ENCODE assay signal across 2 worm cellular contexts in genomic region chrX:8307600-8307999, ce11.
A peak's percentile ranks its signal among the peaks of the same experiment; 100 is the strongest.
TF ChIP-seq lines count a peak whose summit lies in the region.

Gene R09F10.5, minus strand, starts transcription at chrX:8307700.

TF ChIP-seq in whole organism, L1 larva, 84 proteins besides CTCF, POLR2A, EP300 and RAD21:
- TF ChIP-seq nhr-90 (tag; optimal IDR thresholded peaks at IDR 0.05; lab: Kevin White, UChicago; ENCODE audit: poor library complexity) (no peak), unc-62 (GFP tag; optimal IDR thresholded peaks at IDR 0.05; lab: Kevin White, UChicago) (no peak), ces-1 (GFP tag; optimal IDR thresholded peaks at IDR 0.05; lab: Kevin White, UChicago) (peak; percentile 19), tlp-1 (tag; optimal IDR thresholded peaks at IDR 0.05; lab: Kevin White, UChicago) (no peak), ceh-8 (GFP tag; optimal IDR thresholded peaks at IDR 0.05; lab: Kevin White, UChicago) (no peak), fos-1 (tag; optimal IDR thresholded peaks at IDR 0.05; lab: Kevin White, UChicago) (no peak), nhr-71 (tag; optimal IDR thresholded peaks at IDR 0.05; lab: Kevin White, UChicago) (no peak), lin-14 (GFP tag; optimal IDR thresholded peaks at IDR 0.05; lab: Kevin White, UChicago) (peak; percentile 15), snu-23 (GFP tag; optimal IDR thresholded peaks at IDR 0.05; lab: Kevin White, UChicago) (no peak), hlh-17 (GFP tag; optimal IDR thresholded peaks at IDR 0.05; lab: Kevin White, UChicago; ENCODE audit: borderline replicate concordance) (no peak)
TF ChIP-seq in whole organism, L1 larva: peak in this region for 2.

TF ChIP-seq in whole organism, L2 larva, 48 proteins besides CTCF, POLR2A, EP300 and RAD21:
- TF ChIP-seq aly-2 (tag; optimal IDR thresholded peaks at IDR 0.05; lab: Kevin White, UChicago): no peak
- peak; percentile 19 for TF ChIP-seq sem-4 (tag; optimal IDR thresholded peaks at IDR 0.05; lab: Kevin White, UChicago)
TF ChIP-seq in whole organism, L2 larva: peak in this region for 1.
